Fruit fly (Drosophila melanogaster): ENCODE results near the gene CG11927.
A peak's percentile ranks its signal among the peaks of the same experiment; 100 is the strongest.

The CG11927 gene

dm6 chr2L:4810044-4810609 is 37.4 kb upstream of the CG11927 start (continued):
- TF ChIP-seq nau (GFP tag; optimal IDR thresholded peaks at IDR 0.05) (no peak), salm (tag; optimal IDR thresholded peaks at IDR 0.05) (no peak), CG10543 (GFP tag; optimal IDR thresholded peaks at IDR 0.05) (peak; percentile 84), unc-4 (GFP tag; IDR thresholded peaks at IDR 0.05; ENCODE audit: partially characterized antibody) (0 out of 2 replicates have a peak, but pooled peaks have one; percentile 52), aop (GFP tag; IDR thresholded peaks at IDR 0.05) (no peak), Antp (GFP tag; optimal IDR thresholded peaks at IDR 0.05) (no peak), oc (tag; optimal IDR thresholded peaks at IDR 0.05) (peak; percentile 47), Nf-YA (GFP tag; IDR thresholded peaks at IDR 0.05) (peak; percentile 31; the same call in 1 of the 2 replicates), Bteb2 (GFP tag; optimal IDR thresholded peaks at IDR 0.05) (peak; percentile 21), MESR4 (GFP tag; optimal IDR thresholded peaks at IDR 0.05) (no peak), CG4707 (GFP tag; optimal IDR thresholded peaks at IDR 0.05) (peak; percentile 20), CG17328 (GFP tag; IDR thresholded peaks at IDR 0.05) (0 out of 2 replicates have a peak, but pooled peaks have one; percentile 27), Drgx (GFP tag; IDR thresholded peaks at IDR 0.05) (no peak; the same call in 1 of the 2 replicates), MBD-R2 (GFP tag; IDR thresholded peaks at IDR 0.05) (peak; percentile 17; the same call in 1 of the 2 replicates), CG8478 (optimal IDR thresholded peaks at IDR 0.05) (peak; percentile 65), knrl (GFP tag; IDR thresholded peaks at IDR 0.05; ENCODE audit: partially characterized antibody) (peak; percentile 38; the same call in 1 of the 3 replicates), pum (GFP tag; optimal IDR thresholded peaks at IDR 0.05) (no peak), CG10147 (GFP tag; optimal IDR thresholded peaks at IDR 0.05) (peak; percentile 55), CG8089 (GFP tag; optimal IDR thresholded peaks at IDR 0.05) (no peak), CG10267 (tag; optimal IDR thresholded peaks at IDR 0.05) (peak; percentile 24), Hmr (GFP tag; optimal IDR thresholded peaks at IDR 0.05) (peak; percentile 95), CG9727 (GFP tag; optimal IDR thresholded peaks at IDR 0.05) (peak; percentile 25), dan (GFP tag; IDR thresholded peaks at IDR 0.05) (no peak), B-H1 (GFP tag; IDR thresholded peaks at IDR 0.05) (no peak), CG15011 (GFP tag; optimal IDR thresholded peaks at IDR 0.05) (no peak), Hr39 (optimal IDR thresholded peaks at IDR 0.05) (no peak), CG2202 (tag; optimal IDR thresholded peaks at IDR 0.05) (peak; percentile 10), lmd (GFP tag; IDR thresholded peaks at IDR 0.05) (no peak; the same call in 1 of the 2 replicates), twi (tag; optimal IDR thresholded peaks at IDR 0.05) (peak; percentile 24), CG34376 (GFP tag; optimal IDR thresholded peaks at IDR 0.05) (no peak), ERR (GFP tag; optimal IDR thresholded peaks at IDR 0.05) (peak; percentile 16), Optix (GFP tag; IDR thresholded peaks at IDR 0.05) (no peak), Sox102F (GFP tag; optimal IDR thresholded peaks at IDR 0.05) (peak; percentile 4), CG17186 (GFP tag; optimal IDR thresholded peaks at IDR 0.05) (no peak), Dek (tag; optimal IDR thresholded peaks at IDR 0.05) (peak; percentile 60), ranshi (GFP tag; IDR thresholded peaks at IDR 0.05) (peak; percentile 42; the same call in 1 of the 2 replicates), CG31388 (GFP tag; optimal IDR thresholded peaks at IDR 0.05) (no peak), HmgZ (tag; optimal IDR thresholded peaks at IDR 0.05) (peak; percentile 89), jing (GFP tag; optimal IDR thresholded peaks at IDR 0.05) (no peak), bsh (GFP tag; optimal IDR thresholded peaks at IDR 0.05) (peak in 1 of 2 experiments; percentile 55), CG30020 (tag; optimal IDR thresholded peaks at IDR 0.05) (no peak), Oaz (GFP tag; IDR thresholded peaks at IDR 0.05) (no peak), CG14014 (GFP tag; IDR thresholded peaks at IDR 0.05) (peak; percentile 50; the same call in 1 of the 2 replicates), CG2678 (tag; optimal IDR thresholded peaks at IDR 0.05) (peak; percentile 29), CG10979 (tag; optimal IDR thresholded peaks at IDR 0.05) (peak; percentile 26), Hsf (GFP tag; optimal IDR thresholded peaks at IDR 0.05) (peak; percentile 42), CG32767 (GFP tag; IDR thresholded peaks at IDR 0.05) (peak; percentile 53; the same call in 1 of the 2 replicates), chinmo (GFP tag; IDR thresholded peaks at IDR 0.05; ENCODE audit: partially characterized antibody) (peak; percentile 91), CG4730 (GFP tag; IDR thresholded peaks at IDR 0.05) (no peak; the same call in 1 of the 2 replicates), CG3065 (GFP tag; optimal IDR thresholded peaks at IDR 0.05) (no peak)
